Fruit fly (Drosophila melanogaster): ENCODE data around the gene CG16986.

Gene CG16986

dm6 chr3L:2570269-2570723, 29.8 kb upstream of the CG16986 start (continued):
- TF ChIP-seq CG1602 (GFP tag; optimal IDR thresholded peaks at IDR 0.05) (no peak), ind (GFP tag; optimal IDR thresholded peaks at IDR 0.05) (no peak), Opbp (GFP tag; IDR thresholded peaks at IDR 0.05; ENCODE audit: partially characterized antibody) (no peak), kah (GFP tag; optimal IDR thresholded peaks at IDR 0.05) (no peak), ash1 (GFP tag; optimal IDR thresholded peaks at IDR 0.05) (no peak), MESR4 (GFP tag; optimal IDR thresholded peaks at IDR 0.05) (no peak), tin (GFP tag; optimal IDR thresholded peaks at IDR 0.05) (no peak), E2f2 (GFP tag; IDR thresholded peaks at IDR 0.05) (peak; percentile 38; the same call in 1 of the 2 replicates), CG1832 (GFP tag; optimal IDR thresholded peaks at IDR 0.05) (no peak), run (tag; optimal IDR thresholded peaks at IDR 0.05) (peak; percentile 56), CG8281 (tag; optimal IDR thresholded peaks at IDR 0.05) (no peak), eyg (GFP tag; optimal IDR thresholded peaks at IDR 0.05) (no peak), Hr51 (GFP tag; optimal IDR thresholded peaks at IDR 0.05) (peak in 1 of 2 experiments; percentile 82), CG2199 (GFP tag; IDR thresholded peaks at IDR 0.05) (no peak), CG12942 (GFP tag; optimal IDR thresholded peaks at IDR 0.05) (no peak), CG33557 (GFP tag; optimal IDR thresholded peaks at IDR 0.05) (no peak), CG15514 (GFP tag; optimal IDR thresholded peaks at IDR 0.05) (no peak), emc (GFP tag; optimal IDR thresholded peaks at IDR 0.05) (no peak), Atf3 (GFP tag; optimal IDR thresholded peaks at IDR 0.05) (no peak), CG4854 (GFP tag; optimal IDR thresholded peaks at IDR 0.05) (no peak), dmrt11E (tag; optimal IDR thresholded peaks at IDR 0.05) (no peak), CG10209 (GFP tag; optimal IDR thresholded peaks at IDR 0.05) (peak; percentile 42), pum (GFP tag; optimal IDR thresholded peaks at IDR 0.05) (no peak), CG11247 (GFP tag; IDR thresholded peaks at IDR 0.05) (no peak), bcd (GFP tag; optimal IDR thresholded peaks at IDR 0.05) (no peak), Hr3 (GFP tag; optimal IDR thresholded peaks at IDR 0.05) (no peak), CG17568 (GFP tag; optimal IDR thresholded peaks at IDR 0.05) (no peak), CG16863 (GFP tag; optimal IDR thresholded peaks at IDR 0.05) (no peak), CG12659 (GFP tag; optimal IDR thresholded peaks at IDR 0.05) (peak; percentile 20), Sry-δ (GFP tag; optimal IDR thresholded peaks at IDR 0.05) (no peak), CG10462 (GFP tag; optimal IDR thresholded peaks at IDR 0.05) (no peak), stc (GFP tag; IDR thresholded peaks at IDR 0.05) (peak; percentile 49), CG7963 (GFP tag; IDR thresholded peaks at IDR 0.05; ENCODE audit: partially characterized antibody) (no peak), knrl (GFP tag; IDR thresholded peaks at IDR 0.05; ENCODE audit: partially characterized antibody) (no peak), ab (GFP tag; optimal IDR thresholded peaks at IDR 0.05) (no peak), CG5245 (GFP tag; optimal IDR thresholded peaks at IDR 0.05) (no peak), sr (GFP tag; IDR thresholded peaks at IDR 0.05) (no peak), CG15479 (GFP tag; optimal IDR thresholded peaks at IDR 0.05) (no peak), CG3065 (GFP tag; optimal IDR thresholded peaks at IDR 0.05) (no peak), sisA (GFP tag; IDR thresholded peaks at IDR 0.05) (peak; percentile 18; the same call in 1 of the 2 replicates), CG10959 (GFP tag; IDR thresholded peaks at IDR 0.05) (no peak), nerfin-1 (tag; optimal IDR thresholded peaks at IDR 0.05) (no peak), ATbp (GFP tag; optimal IDR thresholded peaks at IDR 0.05) (no peak), bigmax (GFP tag; optimal IDR thresholded peaks at IDR 0.05) (no peak), CG4282 (GFP tag; optimal IDR thresholded peaks at IDR 0.05) (no peak), CG11398 (GFP tag; optimal IDR thresholded peaks at IDR 0.05) (no peak), CG5180 (GFP tag; optimal IDR thresholded peaks at IDR 0.05) (no peak), vfl (GFP tag; optimal IDR thresholded peaks at IDR 0.05) (no peak), tgo (GFP tag; IDR thresholded peaks at IDR 0.05) (peak; percentile 13; the same call in 1 of the 3 replicates), NK7.1 (GFP tag; optimal IDR thresholded peaks at IDR 0.05) (no peak), CG7271 (tag; optimal IDR thresholded peaks at IDR 0.05) (no peak)

All from whole organism, embryonic.